Fruit fly (Drosophila melanogaster): ENCODE results near the gene Nepl21.

Nepl21 gene

DNA sequence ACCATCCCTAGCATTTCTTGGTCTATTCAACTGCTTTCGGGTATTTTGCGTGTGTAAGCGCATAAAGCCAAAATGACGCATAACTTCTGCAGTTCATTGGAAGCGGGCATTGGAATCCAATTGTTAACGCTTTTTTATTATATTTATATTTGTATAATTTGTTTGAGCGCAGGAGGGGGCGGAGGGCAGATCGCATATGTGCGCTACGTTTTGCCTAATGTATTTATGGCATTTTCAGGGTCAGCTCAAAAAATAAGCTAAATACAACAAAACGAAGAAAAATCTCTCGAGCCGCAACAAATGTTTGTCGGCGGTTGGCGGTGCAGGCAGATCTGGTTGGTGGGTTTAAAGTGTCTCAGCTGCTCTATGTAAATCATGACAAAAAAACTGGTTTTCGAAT, 14.4 kb downstream of the Nepl21 start:
- TF ChIP-seq CG1620 (GFP tag; optimal IDR thresholded peaks at IDR 0.05) (no peak), CG12768 (GFP tag; optimal IDR thresholded peaks at IDR 0.05) (no peak), toe (GFP tag; optimal IDR thresholded peaks at IDR 0.05) (no peak), CG33017 (tag; optimal IDR thresholded peaks at IDR 0.05) (no peak), Crg-1 (GFP tag; optimal IDR thresholded peaks at IDR 0.05) (no peak), kay (GFP tag; ENCODE audit: borderline replicate concordance) (no peak), cic (GFP tag; optimal IDR thresholded peaks at IDR 0.05) (no peak), cnc (optimal IDR thresholded peaks at IDR 0.05) (no peak), tj (GFP tag; optimal IDR thresholded peaks at IDR 0.05) (no peak), CG7101 (tag; optimal IDR thresholded peaks at IDR 0.05) (no peak), ovo (GFP tag; optimal IDR thresholded peaks at IDR 0.05) (no peak), CG5204 (GFP tag; optimal IDR thresholded peaks at IDR 0.05) (no peak), Clk (GFP tag; optimal IDR thresholded peaks at IDR 0.05) (no peak), CG7045 (GFP tag; optimal IDR thresholded peaks at IDR 0.05) (no peak), Mnt (GFP tag; optimal IDR thresholded peaks at IDR 0.05) (no peak), pad (GFP tag; optimal IDR thresholded peaks at IDR 0.05) (no peak), Hr96 (GFP tag; optimal IDR thresholded peaks at IDR 0.05) (no peak), CG14711 (tag; optimal IDR thresholded peaks at IDR 0.05) (no peak), CG11617 (GFP tag; optimal IDR thresholded peaks at IDR 0.05) (no peak)

DNA sequence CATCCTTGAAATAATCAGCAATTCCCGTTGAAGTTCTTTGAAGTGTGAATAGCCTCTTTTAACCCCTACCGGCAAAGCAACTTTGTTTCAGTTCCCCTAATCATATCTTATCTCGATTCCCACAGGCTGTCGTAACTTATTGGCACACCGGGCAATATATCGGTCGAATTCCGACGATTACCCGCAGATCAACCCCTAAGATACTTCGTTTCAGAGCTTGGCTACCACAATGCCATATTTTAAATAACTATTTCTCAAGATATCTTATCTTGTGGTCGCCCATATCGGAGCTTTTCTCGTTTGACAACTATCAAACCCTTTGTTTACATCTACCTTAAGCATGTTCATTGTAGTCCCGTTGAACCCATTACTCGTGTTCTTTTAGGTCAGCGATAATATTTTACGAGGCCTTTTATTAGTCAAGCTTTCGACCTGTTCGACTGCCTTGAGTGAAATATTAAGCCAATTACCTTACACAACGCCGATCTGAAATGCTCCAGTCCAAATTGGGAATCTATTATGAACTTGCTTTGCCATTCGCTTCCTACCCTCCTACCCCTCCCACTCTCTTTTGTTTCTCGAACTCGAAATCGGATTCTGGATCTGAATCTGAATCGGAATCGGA, 15.5 kb downstream of the Nepl21 start:
- TF ChIP-seq cic (GFP tag; optimal IDR thresholded peaks at IDR 0.05): no peak
- no peak for TF ChIP-seq Hr96 (GFP tag; optimal IDR thresholded peaks at IDR 0.05)
- no peak for TF ChIP-seq CG1620 (GFP tag; optimal IDR thresholded peaks at IDR 0.05)
- no peak for TF ChIP-seq tj (GFP tag; optimal IDR thresholded peaks at IDR 0.05)
- no peak for TF ChIP-seq bab1 (GFP tag; optimal IDR thresholded peaks at IDR 0.05)
- TF ChIP-seq Clk (GFP tag; optimal IDR thresholded peaks at IDR 0.05): no peak
- no peak for TF ChIP-seq pad (GFP tag; optimal IDR thresholded peaks at IDR 0.05)
- TF ChIP-seq cnc (optimal IDR thresholded peaks at IDR 0.05): no peak
- TF ChIP-seq ovo (GFP tag; optimal IDR thresholded peaks at IDR 0.05): no peak
- TF ChIP-seq CG14711 (tag; optimal IDR thresholded peaks at IDR 0.05): no peak
- TF ChIP-seq Mnt (GFP tag; optimal IDR thresholded peaks at IDR 0.05): no peak
- no peak for TF ChIP-seq CG11617 (GFP tag; optimal IDR thresholded peaks at IDR 0.05)
- no peak for TF ChIP-seq kay (GFP tag; ENCODE audit: borderline replicate concordance)
- TF ChIP-seq CG7045 (GFP tag; optimal IDR thresholded peaks at IDR 0.05): no peak
- no peak for TF ChIP-seq CG33017 (tag; optimal IDR thresholded peaks at IDR 0.05)
- no peak for TF ChIP-seq toe (GFP tag; optimal IDR thresholded peaks at IDR 0.05)
- no peak for TF ChIP-seq Crg-1 (GFP tag; optimal IDR thresholded peaks at IDR 0.05)
- no peak for TF ChIP-seq CG12768 (GFP tag; optimal IDR thresholded peaks at IDR 0.05)
- TF ChIP-seq CG7101 (tag; optimal IDR thresholded peaks at IDR 0.05): no peak
- no peak for TF ChIP-seq CG5204 (GFP tag; optimal IDR thresholded peaks at IDR 0.05)

DNA sequence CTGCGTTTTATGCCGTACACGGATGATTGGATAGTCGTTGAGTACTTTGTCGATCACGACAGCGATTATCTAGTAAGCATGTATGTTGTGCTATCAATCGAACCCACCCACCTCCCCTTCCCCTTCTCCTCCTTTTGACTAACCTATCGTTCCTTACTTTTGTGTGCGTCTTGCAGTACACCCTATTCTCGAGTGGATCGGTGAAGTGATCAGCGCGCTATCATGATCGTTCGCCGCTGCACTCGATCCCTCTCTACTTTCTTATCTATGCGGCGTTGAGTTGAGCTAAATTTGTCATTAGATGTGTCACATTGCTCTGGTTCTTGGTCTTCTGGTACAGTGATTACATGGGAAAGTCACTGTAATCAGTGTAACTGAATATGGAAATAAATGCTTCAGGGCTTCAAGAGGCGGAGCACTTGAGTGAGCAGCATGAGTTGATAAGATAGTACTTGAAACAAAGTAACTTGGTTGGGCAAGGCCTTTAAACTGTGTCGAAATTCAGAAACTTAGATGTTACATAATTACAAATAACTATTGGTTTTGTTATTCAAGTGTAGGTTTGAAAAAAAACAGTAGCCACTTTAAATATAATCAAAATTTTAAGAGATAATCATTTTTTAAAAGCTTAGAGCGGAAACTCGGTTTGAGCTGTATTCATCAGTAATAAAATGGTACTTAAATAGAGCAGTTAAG, 18.1 kb downstream of the Nepl21 start:
- TF ChIP-seq kay (GFP tag; ENCODE audit: borderline replicate concordance) (peak; percentile 44), CG7045 (GFP tag; optimal IDR thresholded peaks at IDR 0.05) (no peak)

DNA sequence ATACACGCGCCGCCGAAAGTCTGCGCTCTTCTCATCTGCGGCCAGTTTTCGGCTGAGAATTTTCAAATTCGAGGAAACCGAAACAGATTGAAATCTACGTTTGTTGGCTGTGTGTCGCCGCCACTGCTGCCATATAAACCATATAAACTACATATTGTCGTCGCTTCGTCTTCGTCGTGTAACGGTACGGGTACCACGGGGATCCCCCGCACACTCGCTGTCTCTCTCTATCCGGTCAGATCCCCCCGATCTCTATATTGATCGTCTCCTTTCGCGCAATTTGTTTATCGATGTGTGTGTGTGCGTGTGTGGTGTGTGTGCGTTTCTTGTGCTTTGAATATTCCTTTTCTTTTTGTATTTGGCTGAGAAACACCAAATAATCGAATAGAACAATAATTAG, 19.9 kb downstream of the Nepl21 start:
- TF ChIP-seq CG12768 (GFP tag; optimal IDR thresholded peaks at IDR 0.05) (no peak), pad (GFP tag; optimal IDR thresholded peaks at IDR 0.05) (no peak), Hr96 (GFP tag; optimal IDR thresholded peaks at IDR 0.05) (no peak), bab1 (GFP tag; optimal IDR thresholded peaks at IDR 0.05) (no peak), CG5204 (GFP tag; optimal IDR thresholded peaks at IDR 0.05) (no peak), CG1620 (GFP tag; optimal IDR thresholded peaks at IDR 0.05) (no peak), CG7101 (tag; optimal IDR thresholded peaks at IDR 0.05) (no peak), kay (GFP tag; ENCODE audit: borderline replicate concordance) (no peak), ovo (GFP tag; optimal IDR thresholded peaks at IDR 0.05) (no peak), CG33017 (tag; optimal IDR thresholded peaks at IDR 0.05) (no peak), tj (GFP tag; optimal IDR thresholded peaks at IDR 0.05) (no peak), Clk (GFP tag; optimal IDR thresholded peaks at IDR 0.05) (no peak), cnc (optimal IDR thresholded peaks at IDR 0.05) (no peak), Mnt (GFP tag; optimal IDR thresholded peaks at IDR 0.05) (no peak), toe (GFP tag; optimal IDR thresholded peaks at IDR 0.05) (no peak), Crg-1 (GFP tag; optimal IDR thresholded peaks at IDR 0.05) (no peak), CG14711 (tag; optimal IDR thresholded peaks at IDR 0.05) (no peak), CG11617 (GFP tag; optimal IDR thresholded peaks at IDR 0.05) (no peak)

DNA sequence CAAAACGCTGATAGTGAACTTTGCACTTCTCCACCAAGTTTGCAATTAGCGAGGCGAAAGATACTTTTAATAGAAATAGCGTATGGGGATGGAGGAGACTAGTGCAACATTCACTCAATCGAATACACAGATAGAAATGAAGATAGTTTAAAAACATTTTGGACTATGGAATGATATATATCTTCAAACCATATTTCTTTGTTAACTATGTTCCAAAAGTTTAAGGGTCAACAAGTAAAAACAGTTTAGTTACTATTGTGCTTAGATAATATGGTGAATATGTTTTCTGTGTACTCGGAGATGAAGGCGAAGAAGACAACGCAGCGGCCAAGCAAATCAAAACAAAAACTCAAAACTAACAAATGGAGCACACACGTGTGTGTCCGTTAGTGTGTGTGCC, 20.7 kb downstream of the Nepl21 start:
- TF ChIP-seq pad (GFP tag; optimal IDR thresholded peaks at IDR 0.05) (no peak), Mnt (GFP tag; optimal IDR thresholded peaks at IDR 0.05) (no peak), CG11617 (GFP tag; optimal IDR thresholded peaks at IDR 0.05) (no peak), Hr96 (GFP tag; optimal IDR thresholded peaks at IDR 0.05) (no peak), Clk (GFP tag; optimal IDR thresholded peaks at IDR 0.05) (no peak), CG7045 (GFP tag; optimal IDR thresholded peaks at IDR 0.05) (no peak), cic (GFP tag; optimal IDR thresholded peaks at IDR 0.05) (no peak), ovo (GFP tag; optimal IDR thresholded peaks at IDR 0.05) (no peak), bab1 (GFP tag; optimal IDR thresholded peaks at IDR 0.05) (no peak), kay (GFP tag; ENCODE audit: borderline replicate concordance) (no peak), CG5204 (GFP tag; optimal IDR thresholded peaks at IDR 0.05) (no peak), CG14711 (tag; optimal IDR thresholded peaks at IDR 0.05) (no peak), toe (GFP tag; optimal IDR thresholded peaks at IDR 0.05) (no peak), cnc (optimal IDR thresholded peaks at IDR 0.05) (no peak), Crg-1 (GFP tag; optimal IDR thresholded peaks at IDR 0.05) (no peak), CG7101 (tag; optimal IDR thresholded peaks at IDR 0.05) (no peak), CG12768 (GFP tag; optimal IDR thresholded peaks at IDR 0.05) (no peak), tj (GFP tag; optimal IDR thresholded peaks at IDR 0.05) (no peak)
